Fruit fly (Drosophila melanogaster): ENCODE results near the gene Ipo9.

dm6 chr3R:11395541-11395940 is 16.8 kb upstream of the Ipo9 start:
- TF ChIP-seq Hr78 (GFP tag; optimal IDR thresholded peaks at IDR 0.05) (no peak), usp (GFP tag; optimal IDR thresholded peaks at IDR 0.05) (no peak)
